Worm (Caenorhabditis elegans) whole organism, L4/young adult: Measurements from ENCODE around the gene npr-17.

ENCODE experiments used
- W03F9.2 ChIP-seq: fragments of 150-350 bp; optimal IDR thresholded peaks from 2 replicates; lab custom pipeline; 2014; ENCODE audit warnings: missing biosample characterization, missing genetic modification characterization
- dao-5 ChIP-seq: sonication (generic microtip); optimal IDR thresholded peaks from 2 replicates; lab custom pipeline; 2016; ENCODE audit warnings: missing genotype, missing genetic modification characterization, moderate library complexity, missing compliant biosample characterization
- him-1 ChIP-seq: sonication (generic microtip); optimal IDR thresholded peaks from 2 replicates; lab custom pipeline; 2016; ENCODE audit warnings: missing genotype, missing genetic modification reagents, missing genetic modification characterization, missing compliant biosample characterization

The npr-17 gene

ce11 chrIII:7956965-7957364 lies 39.3 kb downstream of the npr-17 start, which contains the start of gene C29E4.9:
C29E4.9 (minus strand) TSS chrIII:7957065.
- TF ChIP-seq him-1 (tag; lab: Kevin White, UChicago) (no peak), dao-5 (tag; lab: Kevin White, UChicago) (no peak)

- TF ChIP-seq dao-5 (tag; lab: Kevin White, UChicago) = no peak
- TF ChIP-seq him-1 (tag; lab: Kevin White, UChicago) = no peak
Observed at ce11 chrIII:7953208-7953607, 43.0 kb downstream of the npr-17 start, which contains the start of gene let-754. let-754 (minus strand) TSS chrIII:7953308.

DNA sequence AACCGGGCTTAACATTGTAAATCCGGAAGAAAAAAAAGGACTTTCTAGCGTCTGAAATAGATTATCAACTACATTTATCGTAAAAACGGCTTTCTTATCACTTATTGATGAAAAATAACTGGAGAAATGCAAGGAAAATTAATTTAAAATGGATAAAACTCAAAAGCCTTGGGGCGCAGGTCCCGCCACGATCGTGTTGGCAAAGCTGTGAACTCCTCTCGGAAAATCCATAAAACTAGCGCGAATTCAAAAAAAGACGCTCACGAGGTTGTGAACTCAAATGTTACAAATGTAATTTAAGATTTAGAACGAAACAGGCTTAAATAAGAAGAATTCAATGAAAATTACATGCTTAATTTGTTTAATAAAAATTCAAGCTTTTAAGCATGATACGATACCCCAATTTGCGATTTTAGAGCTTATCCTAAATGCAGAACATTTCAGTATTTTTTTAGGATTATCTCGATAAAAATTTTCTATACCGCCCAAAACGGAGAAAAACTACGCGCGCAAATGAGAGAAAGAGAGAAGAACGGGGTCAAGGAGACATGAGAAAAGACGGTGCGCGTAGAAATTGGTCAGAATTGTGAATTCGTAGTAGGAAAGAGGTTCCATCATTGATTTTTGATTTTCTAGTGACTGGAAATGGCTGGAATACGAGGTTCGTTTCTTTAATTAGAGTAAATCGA lies 44.0 kb downstream of the npr-17 start, which contains the start of gene C29E4.15:
Gene C29E4.15, plus strand, starts transcription at position 547 of the 689 bp plus-strand sequence.
- TF ChIP-seq him-1 (tag; lab: Kevin White, UChicago) (no peak), W03F9.2 (tag; lab: Kevin White, UChicago) (no peak), dao-5 (tag; lab: Kevin White, UChicago) (no peak)

DNA sequence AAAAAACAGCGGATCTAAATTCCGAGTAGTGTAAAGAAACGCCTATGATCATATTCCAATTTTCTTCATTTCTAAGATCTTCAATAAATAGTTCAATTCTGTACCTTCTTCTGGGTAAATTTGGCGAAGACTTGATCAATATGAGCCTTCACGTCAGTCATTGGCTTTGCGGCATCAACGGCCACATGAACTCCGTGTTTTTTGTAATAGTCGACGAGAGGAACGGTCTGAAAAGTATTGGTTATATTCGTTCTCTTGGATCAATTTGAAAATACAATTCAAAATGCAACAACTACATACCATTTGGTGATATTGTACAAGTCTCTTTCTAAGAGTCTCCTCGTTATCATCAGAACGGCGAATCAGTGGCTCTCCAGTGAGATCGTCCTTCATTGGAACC lies 45.8 kb downstream of the npr-17 start:
- TF ChIP-seq him-1 (tag; lab: Kevin White, UChicago) (no peak), W03F9.2 (tag; lab: Kevin White, UChicago) (no peak), dao-5 (tag; lab: Kevin White, UChicago) (no peak)

ce11 chrIII:7948802-7949201 lies 47.5 kb downstream of the npr-17 start, which contains the start of gene col-90:
col-90 (plus strand) TSS chrIII:7948838.
- TF ChIP-seq W03F9.2 (tag; lab: Kevin White, UChicago) (no peak), dao-5 (tag; lab: Kevin White, UChicago) (no peak), him-1 (tag; lab: Kevin White, UChicago) (no peak)

- TF ChIP-seq W03F9.2 (tag; lab: Kevin White, UChicago) (no peak), dao-5 (tag; lab: Kevin White, UChicago) (no peak), him-1 (tag; lab: Kevin White, UChicago) (no peak)
Observed at ce11 chrIII:7947677-7948076, 48.6 kb downstream of the npr-17 start.

- no peak for TF ChIP-seq W03F9.2 (tag; lab: Kevin White, UChicago)
- TF ChIP-seq dao-5 (tag; lab: Kevin White, UChicago) = no peak
- no peak for TF ChIP-seq him-1 (tag; lab: Kevin White, UChicago)
Observed at ce11 chrIII:7946968-7947491, 49.2 kb downstream of the npr-17 start, which contains the start of gene gsto-1. gsto-1 (minus strand) TSS chrIII:7947018.

ce11 chrIII:7941417-7941816 lies 54.8 kb downstream of the npr-17 start, which contains the start of gene kle-2:
kle-2 (plus strand) TSS chrIII:7941717.
- TF ChIP-seq dao-5 (tag; lab: Kevin White, UChicago) (no peak), W03F9.2 (tag; lab: Kevin White, UChicago) (no peak), him-1 (tag; lab: Kevin White, UChicago) (no peak)

DNA sequence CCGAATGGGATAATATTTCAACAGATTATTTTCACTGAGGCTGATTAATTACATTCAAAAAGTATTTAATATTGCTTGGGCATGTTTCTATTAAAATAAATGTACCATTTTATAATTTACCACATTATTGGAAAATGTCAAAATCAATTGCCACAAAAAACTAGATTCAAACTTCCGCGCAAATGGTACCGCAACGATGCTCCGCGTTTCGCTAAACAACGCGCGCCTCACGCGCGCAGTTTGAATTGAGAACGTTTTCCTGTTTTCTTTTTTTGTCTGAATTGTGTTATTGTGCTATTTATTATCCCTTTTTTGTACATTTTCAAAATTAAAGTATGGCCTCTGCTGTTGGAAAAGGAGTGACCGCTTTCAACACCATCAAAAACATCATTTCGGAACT lies 55.4 kb downstream of the npr-17 start, which contains the start of gene C29E4.12:
Gene C29E4.12, plus strand, starts transcription at position 333 of the 400 bp plus-strand sequence.
- no peak for TF ChIP-seq him-1 (tag; lab: Kevin White, UChicago)
- no peak for TF ChIP-seq W03F9.2 (tag; lab: Kevin White, UChicago)
- no peak for TF ChIP-seq dao-5 (tag; lab: Kevin White, UChicago)
